Worm (Caenorhabditis elegans) whole organism, L1 larva: Measurements from ENCODE around the gene M163.22.

Source experiments
- nhr-71 ChIP-seq: sonication (generic microtip); optimal IDR thresholded peaks from 2 replicates; lab custom pipeline; 2016; ENCODE audit warnings: mild to moderate bottlenecking, missing genetic modification characterization, moderate library complexity, missing compliant biosample characterization
- zip-4 ChIP-seq: fragments of 200-800 bp; sonication (Bioruptor generic); optimal IDR thresholded peaks from 2 replicates; lab custom pipeline; 2018; ENCODE audit warnings: mild to moderate bottlenecking, missing genetic modification characterization, moderate library complexity, missing compliant biosample characterization
- ztf-4 ChIP-seq: fragments of 150-350 bp; optimal IDR thresholded peaks from 2 replicates; lab custom pipeline; 2014; ENCODE audit warnings: missing biosample characterization, missing genetic modification characterization

DNA sequence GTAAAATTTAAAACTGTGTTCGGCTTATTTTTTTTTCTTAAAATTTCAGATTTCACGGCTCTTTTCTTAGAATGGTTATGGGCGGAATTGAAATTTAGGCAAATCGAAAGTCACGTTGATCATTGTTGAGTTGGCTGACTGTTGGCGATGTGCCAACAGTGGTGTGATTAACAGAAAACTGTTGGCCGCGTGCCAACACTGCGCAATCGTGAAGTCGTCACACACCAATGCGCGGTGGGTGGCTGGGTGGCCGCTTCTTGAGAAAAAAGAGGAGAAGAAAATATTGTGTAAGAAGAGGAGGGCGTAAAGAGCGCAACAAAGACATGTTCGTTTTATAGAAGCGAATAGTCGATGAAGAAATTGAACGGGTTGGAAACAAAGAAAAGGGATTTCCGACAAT is 25.4 kb downstream of the M163.22 start:
- TF ChIP-seq zip-4 (GFP tag; lab: Kevin White, UChicago), result no peak
- no peak for TF ChIP-seq ztf-4 (tag; lab: Kevin White, UChicago)
- peak; percentile 25 for TF ChIP-seq nhr-71
